Worm (Caenorhabditis elegans): ENCODE measurements around the gene lgc-58.

lgc-58 gene

DNA sequence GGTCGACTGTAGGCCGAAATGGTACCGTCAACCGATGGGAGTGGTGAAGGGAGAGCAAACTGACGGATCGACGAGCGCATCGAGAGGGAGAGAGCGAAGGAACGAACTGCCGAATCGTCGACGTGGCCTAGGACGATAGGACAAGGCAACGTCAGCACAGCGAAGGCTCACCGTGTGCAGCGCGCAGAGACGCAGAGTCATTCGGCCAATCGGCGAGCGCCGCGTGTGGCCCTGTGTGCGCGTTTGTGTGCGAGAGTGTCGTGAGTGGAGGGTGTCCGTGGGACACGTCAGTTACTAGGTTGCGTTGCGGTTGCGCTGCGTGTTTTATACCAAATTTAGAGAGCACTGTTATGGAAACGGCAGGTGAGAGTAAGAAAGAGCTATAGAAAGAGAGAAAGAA lies 16.7 kb downstream of the lgc-58 start, which contains the start of gene hsp-3 (continued):
- peak; percentile 37 for TF ChIP-seq snpc-4 (tag; optimal IDR thresholded peaks at IDR 0.05)
- no peak for TF ChIP-seq lin-39 (tag; optimal IDR thresholded peaks at IDR 0.05)
- TF ChIP-seq nhr-237 (tag; optimal IDR thresholded peaks at IDR 0.05): peak; percentile 32
- TF ChIP-seq mxl-3 (GFP tag; optimal IDR thresholded peaks at IDR 0.05): peak; percentile 95
- peak; percentile 96 for TF ChIP-seq nhr-6 (tag; optimal IDR thresholded peaks at IDR 0.05)
- peak; percentile 79 for TF ChIP-seq dpl-1 (GFP tag; optimal IDR thresholded peaks at IDR 0.05)
- TF ChIP-seq php-3 (GFP tag; IDR thresholded peaks at IDR 0.05): peak; percentile 95
- TF ChIP-seq attf-4 (tag; optimal IDR thresholded peaks at IDR 0.05): no peak
- TF ChIP-seq rbr-2 (tag; optimal IDR thresholded peaks at IDR 0.05): peak; percentile 97
- TF ChIP-seq set-16 (GFP tag; IDR thresholded peaks at IDR 0.05): peak; percentile 100
- peak; percentile 95 for TF ChIP-seq nhr-102 (tag; optimal IDR thresholded peaks at IDR 0.05)
- TF ChIP-seq zfp-3 (GFP tag; conservative IDR thresholded peaks at IDR 0.05): peak; percentile 94
- TF ChIP-seq mes-2 (tag; optimal IDR thresholded peaks at IDR 0.05; ENCODE audit: poor library complexity, severe bottlenecking): peak; percentile 70
- peak; percentile 99 for TF ChIP-seq hlh-11 (tag; optimal IDR thresholded peaks at IDR 0.05)
- TF ChIP-seq mxl-2 (GFP tag; conservative IDR thresholded peaks at IDR 0.05): peak; percentile 67
- TF ChIP-seq gei-8 (GFP tag; optimal IDR thresholded peaks at IDR 0.05): peak; percentile 92
- peak; percentile 41 for TF ChIP-seq ceh-32 (tag; optimal IDR thresholded peaks at IDR 0.05; ENCODE audit: poor library complexity)
- TF ChIP-seq daf-16 (GFP tag; optimal IDR thresholded peaks at IDR 0.05): peak; percentile 69 to 91
- peak; percentile 79 for TF ChIP-seq daf-16 (tag; optimal IDR thresholded peaks at IDR 0.05)
- TF ChIP-seq aly-2 (tag; optimal IDR thresholded peaks at IDR 0.05): no peak
- TF ChIP-seq ceh-28 (tag; optimal IDR thresholded peaks at IDR 0.05): peak; percentile 2
- TF ChIP-seq unc-39 (tag; optimal IDR thresholded peaks at IDR 0.05): no peak
- TF ChIP-seq ZK337.2 (GFP tag; IDR thresholded peaks at IDR 0.05): no peak
- peak; percentile 86 for TF ChIP-seq duxl-1 (tag; optimal IDR thresholded peaks at IDR 0.05; ENCODE audit: poor library complexity)
- TF ChIP-seq Y48G9A.11 (GFP tag; IDR thresholded peaks at IDR 0.05): peak; percentile 47; the same call in 1 of the 2 replicates
- no peak for TF ChIP-seq dmd-8 (GFP tag; IDR thresholded peaks at IDR 0.05)
- peak; percentile 66 for TF ChIP-seq nhr-10 (tag; optimal IDR thresholded peaks at IDR 0.05)
- TF ChIP-seq ama-1 (optimal IDR thresholded peaks at IDR 0.05): no peak
- TF ChIP-seq fkh-10 (GFP tag; optimal IDR thresholded peaks at IDR 0.05): peak; percentile 91
- TF ChIP-seq saeg-2 (GFP tag; IDR thresholded peaks at IDR 0.05): peak; percentile 96
- no peak for TF ChIP-seq R02D3.7 (tag; optimal IDR thresholded peaks at IDR 0.05)
- peak; percentile 96 for TF ChIP-seq lin-13 (GFP tag; optimal IDR thresholded peaks at IDR 0.05)
- peak; percentile 56; the same call in 1 of the 2 replicates for TF ChIP-seq Y75B8A.6 (GFP tag; IDR thresholded peaks at IDR 0.05)
- peak; percentile 94 for TF ChIP-seq madf-9 (GFP tag; conservative IDR thresholded peaks at IDR 0.05)
- peak; percentile 98 for TF ChIP-seq lin-1 (GFP tag; IDR thresholded peaks at IDR 0.05)
- peak; percentile 66 for TF ChIP-seq sdz-12 (GFP tag; optimal IDR thresholded peaks at IDR 0.05)
- peak; percentile 95 for TF ChIP-seq hlh-30 (tag; optimal IDR thresholded peaks at IDR 0.05; ENCODE audit: insufficient read depth)
- TF ChIP-seq ces-1 (GFP tag; optimal IDR thresholded peaks at IDR 0.05): no peak
- peak; percentile 62 to 92 for TF ChIP-seq hif-1 (tag; optimal IDR thresholded peaks at IDR 0.05)
- TF ChIP-seq nhr-48 (tag; optimal IDR thresholded peaks at IDR 0.05): peak; percentile 91
- TF ChIP-seq aha-1 (tag): peak; percentile 99
- peak; percentile 95 for TF ChIP-seq T26A8.4 (GFP tag; IDR thresholded peaks at IDR 0.05)
- TF ChIP-seq nhr-42 (GFP tag; IDR thresholded peaks at IDR 0.05): peak; percentile 96
- peak; percentile 98 for TF ChIP-seq hmg-1.1 (GFP tag; IDR thresholded peaks at IDR 0.05)
- TF ChIP-seq mdt-29 (GFP tag; IDR thresholded peaks at IDR 0.05): peak; percentile 95
- peak; percentile 86 for TF ChIP-seq F10B5.3 (tag; optimal IDR thresholded peaks at IDR 0.05)
- no peak for TF ChIP-seq skn-1 (tag; optimal IDR thresholded peaks at IDR 0.05)
- peak; percentile 83 for TF ChIP-seq vab-7 (GFP tag; IDR thresholded peaks at IDR 0.05)
- peak; percentile 7 to 97 for TF ChIP-seq unc-62 (GFP tag; optimal IDR thresholded peaks at IDR 0.05 in 1 of 2)
- TF ChIP-seq unc-62 (tag; optimal IDR thresholded peaks at IDR 0.05): no peak
- TF ChIP-seq F44E2.7 (GFP tag; IDR thresholded peaks at IDR 0.05): 0 out of 2 replicates have a peak, but pooled peaks have one; percentile 42
- TF ChIP-seq tag-97 (GFP tag; IDR thresholded peaks at IDR 0.05): no peak

All from whole organism, L4 larva.